Worm (Caenorhabditis elegans) whole organism, mixed stage, embryonic: ENCODE measurements around the gene ZK218.3.

Source experiments
- M03D4.4 ChIP-seq: sonication (generic microtip); optimal IDR thresholded peaks from 2 replicates; lab custom pipeline; 2017; ENCODE audit warnings: mild to moderate bottlenecking, missing genetic modification characterization, missing compliant biosample characterization
- lsy-2 ChIP-seq: fragments of 150-350 bp; optimal IDR thresholded peaks from 2 replicates; lab custom pipeline; 2014; ENCODE audit warnings: missing biosample characterization, missing genetic modification characterization
- mab-5 ChIP-seq: fragments of 150-350 bp; optimal IDR thresholded peaks from 2 replicates; lab custom pipeline; 2014; ENCODE audit warnings: missing biosample characterization, missing genetic modification characterization
- mls-2 ChIP-seq: sonication (generic microtip); optimal IDR thresholded peaks from 2 replicates; lab custom pipeline; 2016; ENCODE audit warnings: mild to moderate bottlenecking, missing genetic modification characterization, moderate library complexity, missing compliant biosample characterization
- nhr-28 ChIP-seq: fragments of 150-350 bp; optimal IDR thresholded peaks from 2 replicates; lab custom pipeline; 2014; ENCODE audit warnings: missing biosample characterization, missing genetic modification characterization
- nhr-76 ChIP-seq: sonication (generic microtip); optimal IDR thresholded peaks from 2 replicates; lab custom pipeline; 2017; ENCODE audit warnings: missing biosample characterization, missing genetic modification characterization
- sptf-1 ChIP-seq: sonication (generic microtip); optimal IDR thresholded peaks from 2 replicates; lab custom pipeline; 2017; ENCODE audit warnings: mild to moderate bottlenecking, missing genetic modification characterization, moderate library complexity, missing compliant biosample characterization

- TF ChIP-seq mab-5 (no peak), mls-2 (no peak), nhr-76 (tag; lab: Kevin White, UChicago) (no peak), M03D4.4 (tag; lab: Kevin White, UChicago) (no peak), lsy-2 (tag; lab: Kevin White, UChicago) (no peak), nhr-28 (tag; lab: Kevin White, UChicago) (no peak), sptf-1 (tag; lab: Kevin White, UChicago) (no peak)
Observed at ce11 chrV:17100829-17101228, 2.3 kb upstream of the ZK218.3 start, which contains the start of gene ZK218.5.
